Worm (Caenorhabditis elegans) whole organism, mixed stage, embryonic: ENCODE measurements around the gene npr-15.

Experiments
- blmp-1 ChIP-seq: fragments of 150-350 bp; optimal IDR thresholded peaks from 2 replicates; lab custom pipeline; 2014; ENCODE audit warnings: missing biosample characterization, missing genetic modification characterization
- mab-5 ChIP-seq: fragments of 150-350 bp; optimal IDR thresholded peaks from 2 replicates; lab custom pipeline; 2014; ENCODE audit warnings: missing biosample characterization, missing genetic modification characterization
- snpc-4 ChIP-seq: fragments of 150-350 bp; optimal IDR thresholded peaks from 2 replicates; lab custom pipeline; 2014; ENCODE audit warnings: missing biosample characterization, missing genetic modification characterization
- sptf-1 ChIP-seq: sonication (generic microtip); optimal IDR thresholded peaks from 2 replicates; lab custom pipeline; 2017; ENCODE audit warnings: mild to moderate bottlenecking, missing genetic modification characterization, moderate library complexity, missing compliant biosample characterization
- unc-39 ChIP-seq: fragments of 150-350 bp; optimal IDR thresholded peaks from 2 replicates; lab custom pipeline; 2014; ENCODE audit warnings: missing biosample characterization, missing genetic modification characterization

DNA sequence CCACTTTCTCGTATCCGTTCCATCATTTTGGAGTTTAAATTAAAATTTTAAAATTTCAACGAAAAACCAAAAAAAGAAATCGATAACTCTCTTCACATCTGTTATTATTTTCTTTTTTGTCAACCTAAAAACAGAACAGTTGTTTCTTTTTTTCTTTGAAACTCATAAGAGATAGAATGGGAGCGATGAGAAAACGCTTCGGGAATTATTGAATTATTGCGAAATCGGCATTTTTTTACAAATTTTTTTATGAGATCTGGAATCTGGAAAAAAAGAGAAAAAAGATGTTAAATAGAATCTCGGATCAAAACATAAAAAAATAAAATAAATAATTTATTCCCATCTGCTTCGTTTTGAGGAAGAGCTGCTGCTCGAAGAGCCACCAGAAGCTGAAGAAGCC lies 37.0 kb downstream of the npr-15 start, which contains the start of gene C46F11.5:
- no peak for TF ChIP-seq unc-39 (tag; lab: Kevin White, UChicago)
- TF ChIP-seq sptf-1 (tag; lab: Kevin White, UChicago), result no peak
- TF ChIP-seq mab-5 (tag; lab: Kevin White, UChicago), result no peak
- no peak for TF ChIP-seq snpc-4 (tag; lab: Kevin White, UChicago)
- TF ChIP-seq blmp-1 (tag; lab: Kevin White, UChicago), result no peak
